Worm (Caenorhabditis elegans): ENCODE measurements around the gene B0001.2.

The B0001.2 gene

ce11 chrIV:12114498-12114897 is 36.3 kb downstream of the B0001.2 start (continued):
- TF ChIP-seq ztf-11 (tag; optimal IDR thresholded peaks at IDR 0.05): no peak
- TF ChIP-seq mdl-1 (tag; optimal IDR thresholded peaks at IDR 0.05): no peak
- no peak for TF ChIP-seq lin-35 (GFP tag; optimal IDR thresholded peaks at IDR 0.05)

ce11 chrIV:12113056-12113455 is 37.7 kb downstream of the B0001.2 start:
- TF ChIP-seq unc-130 (tag; optimal IDR thresholded peaks at IDR 0.05) (peak; percentile 34), fkh-8 (tag; optimal IDR thresholded peaks at IDR 0.05) (no peak), alr-1 (tag; optimal IDR thresholded peaks at IDR 0.05; ENCODE audit: borderline replicate concordance) (no peak), isw-1 (GFP tag; IDR thresholded peaks at IDR 0.05) (no peak), lsy-2 (tag; optimal IDR thresholded peaks at IDR 0.05) (peak; percentile 5 to 66), dpl-1 (GFP tag; optimal IDR thresholded peaks at IDR 0.05) (peak in 1 of 3 experiments; percentile 5), nhr-20 (tag; optimal IDR thresholded peaks at IDR 0.05) (peak; percentile 8), rnt-1 (tag; optimal IDR thresholded peaks at IDR 0.05) (peak; percentile 65), nhr-71 (tag; optimal IDR thresholded peaks at IDR 0.05) (peak; percentile 67), pqm-1 (tag; optimal IDR thresholded peaks at IDR 0.05) (no peak), ama-1 (optimal IDR thresholded peaks at IDR 0.05) (no peak), lin-14 (GFP tag; optimal IDR thresholded peaks at IDR 0.05) (peak; percentile 82), snu-23 (GFP tag; optimal IDR thresholded peaks at IDR 0.05) (peak; percentile 47), mep-1 (tag; optimal IDR thresholded peaks at IDR 0.05) (peak; percentile 8), nhr-19 (GFP tag; conservative IDR thresholded peaks at IDR 0.05) (peak; percentile 34), dsc-1 (tag; optimal IDR thresholded peaks at IDR 0.05) (no peak), zip-4 (GFP tag; optimal IDR thresholded peaks at IDR 0.05) (no peak), C16A3.4 (tag; optimal IDR thresholded peaks at IDR 0.05) (no peak), fkh-10 (GFP tag; optimal IDR thresholded peaks at IDR 0.05) (no peak), efl-3 (GFP tag; optimal IDR thresholded peaks at IDR 0.05) (no peak), pag-3 (tag; optimal IDR thresholded peaks at IDR 0.05; ENCODE audit: borderline replicate concordance, insufficient read depth) (peak; percentile 93)

ce11 chrIV:12111477-12111876 is 39.3 kb downstream of the B0001.2 start, which contains the start of gene dlc-2:
TSS of gene dlc-2 (minus strand) at chrIV:12111577.
- TF ChIP-seq nhr-90 (tag; optimal IDR thresholded peaks at IDR 0.05; ENCODE audit: poor library complexity): no peak
- no peak for TF ChIP-seq elt-2 (tag; optimal IDR thresholded peaks at IDR 0.05)

ce11 chrIV:12110339-12110738 is 40.4 kb downstream of the B0001.2 start, which contains the start of gene col-129:
TSS of gene col-129 (minus strand) at chrIV:12110439.
- TF ChIP-seq xbp-1 (tag; optimal IDR thresholded peaks at IDR 0.05) (no peak), lin-35 (GFP tag; optimal IDR thresholded peaks at IDR 0.05) (no peak), aha-1 (tag; optimal IDR thresholded peaks at IDR 0.05) (no peak)

ce11 chrIV:12109743-12110142 is 41.0 kb downstream of the B0001.2 start:
- no peak for TF ChIP-seq nhr-47 (tag; optimal IDR thresholded peaks at IDR 0.05)
- TF ChIP-seq C34B4.2 (tag; optimal IDR thresholded peaks at IDR 0.05): no peak
- TF ChIP-seq nhr-12 (tag; optimal IDR thresholded peaks at IDR 0.05): no peak
- no peak for TF ChIP-seq tbx-2 (tag; optimal IDR thresholded peaks at IDR 0.05)
- TF ChIP-seq unc-86 (tag; optimal IDR thresholded peaks at IDR 0.05): no peak
- TF ChIP-seq fkh-8 (tag; optimal IDR thresholded peaks at IDR 0.05): no peak
- TF ChIP-seq tlp-1 (tag; optimal IDR thresholded peaks at IDR 0.05): no peak
- no peak for TF ChIP-seq ceh-63 (GFP tag; optimal IDR thresholded peaks at IDR 0.05)
- TF ChIP-seq nhr-77 (tag; optimal IDR thresholded peaks at IDR 0.05): no peak
- TF ChIP-seq nhr-237 (tag; optimal IDR thresholded peaks at IDR 0.05): no peak
- TF ChIP-seq egl-27 (tag; optimal IDR thresholded peaks at IDR 0.05): no peak
- TF ChIP-seq xbp-1 (tag; optimal IDR thresholded peaks at IDR 0.05): no peak
- TF ChIP-seq snpc-4 (tag; optimal IDR thresholded peaks at IDR 0.05): no peak

All from whole organism, L1 larva.